Worm (Caenorhabditis elegans): ENCODE data around the gene svh-1.
A peak's percentile ranks its signal among the peaks of the same experiment; 100 is the strongest.

Gene svh-1

ce11 chrIV:8174792-8175191, 31.6 kb upstream of the svh-1 start:
- peak; percentile 30 for TF ChIP-seq nhr-48 (tag; optimal IDR thresholded peaks at IDR 0.05)
- TF ChIP-seq ceh-20 (GFP tag; IDR thresholded peaks at IDR 0.05), result 0 out of 2 replicates have a peak, but pooled peaks have one; percentile 27
- peak; percentile 62 for TF ChIP-seq mxl-3 (GFP tag; optimal IDR thresholded peaks at IDR 0.05)
- no peak for TF ChIP-seq cey-2 (tag; optimal IDR thresholded peaks at IDR 0.05; ENCODE audit: borderline replicate concordance, insufficient read depth)
- TF ChIP-seq hlh-11 (tag; optimal IDR thresholded peaks at IDR 0.05), result peak; percentile 45
- peak; percentile 90 for TF ChIP-seq pqm-1 (tag; optimal IDR thresholded peaks at IDR 0.05)
- peak; percentile 67 for TF ChIP-seq nhr-28 (tag; optimal IDR thresholded peaks at IDR 0.05)
- TF ChIP-seq dve-1 (tag; optimal IDR thresholded peaks at IDR 0.05; ENCODE audit: insufficient read depth), result peak; percentile 52
- TF ChIP-seq F10B5.3 (tag; optimal IDR thresholded peaks at IDR 0.05), result no peak
- TF ChIP-seq Y48G9A.11 (GFP tag; IDR thresholded peaks at IDR 0.05), result no peak
- 0 out of 2 replicates have a peak, but pooled peaks have one; percentile 33 for TF ChIP-seq Y75B8A.6 (GFP tag; IDR thresholded peaks at IDR 0.05)
- TF ChIP-seq php-3 (GFP tag; IDR thresholded peaks at IDR 0.05), result no peak
- TF ChIP-seq nhr-41 (GFP tag; IDR thresholded peaks at IDR 0.05), result 0 out of 2 replicates have a peak, but pooled peaks have one; percentile 36
- TF ChIP-seq dmd-6 (GFP tag; IDR thresholded peaks at IDR 0.05), result peak; percentile 63
- no peak for TF ChIP-seq vab-7 (GFP tag; IDR thresholded peaks at IDR 0.05)
- TF ChIP-seq daf-16 (GFP tag; optimal IDR thresholded peaks at IDR 0.05), result no peak
- peak; percentile 34 for TF ChIP-seq daf-16 (tag; optimal IDR thresholded peaks at IDR 0.05)
- no peak for TF ChIP-seq ztf-7 (tag; optimal IDR thresholded peaks at IDR 0.05)
- peak in 1 of 2 experiments; percentile 37 for TF ChIP-seq mdl-1 (tag; optimal IDR thresholded peaks at IDR 0.05)
- TF ChIP-seq lin-1 (GFP tag; IDR thresholded peaks at IDR 0.05), result peak; percentile 71; the same call in 1 of the 2 replicates

ce11 chrIV:8175686-8176532, 30.5 kb upstream of the svh-1 start, which contains the start of gene pct-1:
TSS of gene pct-1 (plus strand) at chrIV:8176482.
- TF ChIP-seq lsy-2 (tag; optimal IDR thresholded peaks at IDR 0.05), result no peak
- peak; percentile 2 for TF ChIP-seq aha-1 (tag)
- TF ChIP-seq unc-62 (GFP tag; optimal IDR thresholded peaks at IDR 0.05 in 1 of 2), result peak in 1 of 2 experiments; percentile 82
- no peak for TF ChIP-seq unc-62 (tag; optimal IDR thresholded peaks at IDR 0.05)

- TF ChIP-seq ZK337.2 (GFP tag; IDR thresholded peaks at IDR 0.05), result no peak
- TF ChIP-seq ceh-32 (tag; optimal IDR thresholded peaks at IDR 0.05; ENCODE audit: poor library complexity), result no peak
- no peak for TF ChIP-seq duxl-1 (tag; optimal IDR thresholded peaks at IDR 0.05; ENCODE audit: poor library complexity)
- no peak for TF ChIP-seq lin-38 (GFP tag; IDR thresholded peaks at IDR 0.05)
- TF ChIP-seq fos-1 (tag; optimal IDR thresholded peaks at IDR 0.05), result no peak
- TF ChIP-seq hif-1 (tag; optimal IDR thresholded peaks at IDR 0.05), result no peak
- TF ChIP-seq hlh-11 (tag; optimal IDR thresholded peaks at IDR 0.05), result no peak
- TF ChIP-seq R02D3.7 (tag; optimal IDR thresholded peaks at IDR 0.05), result no peak
- no peak for TF ChIP-seq F44E2.7 (GFP tag; IDR thresholded peaks at IDR 0.05)
- TF ChIP-seq ceh-62 (tag; optimal IDR thresholded peaks at IDR 0.05), result no peak
- no peak for TF ChIP-seq snpc-4 (tag; optimal IDR thresholded peaks at IDR 0.05)
- 0 out of 2 replicates have a peak, but pooled peaks have one; percentile 27 for TF ChIP-seq ctbp-1 (GFP tag; IDR thresholded peaks at IDR 0.05)
- TF ChIP-seq unc-62 (GFP tag; optimal IDR thresholded peaks at IDR 0.05 in 1 of 2), result no peak
- TF ChIP-seq unc-62 (tag; optimal IDR thresholded peaks at IDR 0.05), result no peak
- TF ChIP-seq mdt-29 (GFP tag; IDR thresholded peaks at IDR 0.05), result no peak
- TF ChIP-seq spr-3 (GFP tag; optimal IDR thresholded peaks at IDR 0.05), result no peak
- TF ChIP-seq ceh-44 (GFP tag; IDR thresholded peaks at IDR 0.05), result no peak
- TF ChIP-seq ceh-20 (GFP tag; IDR thresholded peaks at IDR 0.05), result no peak
- peak; percentile 73 for TF ChIP-seq aha-1 (tag)
- TF ChIP-seq dmd-6 (GFP tag; IDR thresholded peaks at IDR 0.05), result no peak
- peak; percentile 94 for TF ChIP-seq fkh-10 (GFP tag; optimal IDR thresholded peaks at IDR 0.05)
- no peak for TF ChIP-seq Y48G9A.11 (GFP tag; IDR thresholded peaks at IDR 0.05)
- no peak for TF ChIP-seq nhr-41 (GFP tag; IDR thresholded peaks at IDR 0.05)
- TF ChIP-seq unc-130 (GFP tag; optimal IDR thresholded peaks at IDR 0.05), result no peak
- TF ChIP-seq nhr-48 (tag; optimal IDR thresholded peaks at IDR 0.05), result no peak
These were observed 25.0 kb upstream of the svh-1 start for ce11 chrIV:8181404-8181803.

Measured in whole organism, L4 larva.